Worm (Caenorhabditis elegans) whole organism, L4 larva: ENCODE results near the gene slc-25A21.

Experiments
- ZK546.5 ChIP-seq, 2 experiments: sonication (generic microtip); optimal IDR thresholded peaks; 2 replicates each; lab custom pipeline; 2017; ENCODE audit warnings: missing biosample characterization in 2 of 2, missing genetic modification characterization in 2 of 2
- dve-1 ChIP-seq: sonication (generic microtip); optimal IDR thresholded peaks from 2 replicates; lab custom pipeline; 2017; ENCODE audit warnings: antibody characterized with exemption, mild to moderate bottlenecking, missing genetic modification characterization, missing compliant biosample characterization; ENCODE audit not compliant: insufficient read depth
- egl-27 ChIP-seq: sonication (generic microtip); optimal IDR thresholded peaks from 3 replicates; lab custom pipeline; 2017; ENCODE audit warnings: missing biosample characterization, missing genetic modification reagents, missing genetic modification characterization
- lir-3 ChIP-seq: sonication (generic microtip); optimal IDR thresholded peaks from 2 replicates; lab custom pipeline; 2016; ENCODE audit warnings: mild to moderate bottlenecking, missing genetic modification characterization, missing compliant biosample characterization
- lsy-2 ChIP-seq, 2 experiments: fragments of 150-350 bp in 1 of 2; sonication (generic microtip) in 1 of 2; optimal IDR thresholded peaks; 2 replicates each; lab custom pipeline; 2014 to 2017; ENCODE audit warnings: missing biosample characterization in 2 of 2, missing genetic modification characterization in 2 of 2
- mdl-1 ChIP-seq, 2 experiments: fragments of 150-350 bp in 1 of 2; sonication (generic microtip) in 1 of 2; optimal IDR thresholded peaks; 2 replicates each; lab custom pipeline; 2014 to 2017; ENCODE audit warnings: missing biosample characterization in 2 of 2, missing genetic modification characterization in 2 of 2
- nhr-10 ChIP-seq: fragments of 150-350 bp; optimal IDR thresholded peaks from 2 replicates; lab custom pipeline; 2014; ENCODE audit warnings: missing biosample characterization, missing genetic modification characterization
- pha-4 ChIP-seq, 2 experiments: fragments of 150-350 bp in 1 of 2; fragments of 200-800 bp in 1 of 2; sonication (Bioruptor generic) in 1 of 2; IDR thresholded peaks in 1 of 2; optimal IDR thresholded peaks in 1 of 2; 2 replicates each; pipeline versions ENCODE4 v1.3.6 to Lab custom; 2014 to 2022; ENCODE audit warnings: missing genetic modification characterization in 2 of 2, missing genetic modification reagents in 2 of 2, missing biosample characterization in 1 of 2, missing compliant biosample characterization in 1 of 2
- unc-39 ChIP-seq: sonication (generic microtip); optimal IDR thresholded peaks from 2 replicates; lab custom pipeline; 2017; ENCODE audit warnings: missing biosample characterization, missing genetic modification characterization

- TF ChIP-seq dve-1 (tag; lab: Kevin White, UChicago) (peak; percentile 63), nhr-10 (peak; percentile 4), pha-4 (GFP tag; IDR thresholded peaks at IDR 0.05; lab: Robert Waterston, UW) (peak; percentile 41; the same call in 1 of the 2 replicates), pha-4 (tag; optimal IDR thresholded peaks at IDR 0.05; lab: Kevin White, UChicago) (no peak), unc-39 (tag; lab: Kevin White, UChicago) (no peak), ZK546.5 (tag; optimal IDR thresholded peaks at IDR 0.05; lab: Kevin White, UChicago) (no peak), lsy-2 (tag; optimal IDR thresholded peaks at IDR 0.05; lab: Kevin White, UChicago) (peak; percentile 39 to 83), egl-27 (tag; lab: Kevin White, UChicago) (no peak), mdl-1 (tag; optimal IDR thresholded peaks at IDR 0.05; lab: Kevin White, UChicago) (peak in 1 of 2 experiments; percentile 29), lir-3 (tag; lab: Kevin White, UChicago) (no peak)
Measured at ce11 chrX:16205880-16206279, 16.2 kb downstream of the slc-25A21 start.
